Worm (Caenorhabditis elegans) whole organism, mixed stage, embryonic: Measurements from ENCODE around the gene odr-10.

Source experiments
- M03D4.4 ChIP-seq: sonication (generic microtip); optimal IDR thresholded peaks from 2 replicates; lab custom pipeline; 2017; ENCODE audit warnings: mild to moderate bottlenecking, missing genetic modification characterization, missing compliant biosample characterization
- bed-3 ChIP-seq: fragments of 200-800 bp; sonication (Bioruptor generic); optimal IDR thresholded peaks from 3 replicates; lab custom pipeline; 2018; ENCODE audit warnings: mild to moderate bottlenecking, missing genetic modification characterization, moderate library complexity, missing compliant biosample characterization
- blmp-1 ChIP-seq: fragments of 150-350 bp; optimal IDR thresholded peaks from 2 replicates; lab custom pipeline; 2014; ENCODE audit warnings: missing biosample characterization, missing genetic modification characterization
- ceh-39 ChIP-seq: fragments of 150-350 bp; optimal IDR thresholded peaks from 2 replicates; lab custom pipeline; 2014; ENCODE audit warnings: missing biosample characterization, missing genetic modification characterization
- ceh-43 ChIP-seq: fragments of 200-800 bp; sonication (Bioruptor generic); optimal IDR thresholded peaks from 2 replicates; lab custom pipeline; 2018; ENCODE audit warnings: mild to moderate bottlenecking, missing genetic modification characterization, moderate library complexity, missing compliant biosample characterization
- ceh-83 ChIP-seq: fragments of 200-800 bp; sonication (Bioruptor generic); optimal IDR thresholded peaks from 2 replicates; lab custom pipeline; 2018; ENCODE audit warnings: mild to moderate bottlenecking, missing genetic modification characterization, missing compliant biosample characterization
- ces-1 ChIP-seq: fragments of 150-350 bp; optimal IDR thresholded peaks from 2 replicates; lab custom pipeline; 2014; ENCODE audit warnings: missing biosample characterization, missing genetic modification reagents, missing genetic modification characterization
- cnd-1 ChIP-seq: fragments of 200-800 bp; sonication (Bioruptor generic); optimal IDR thresholded peaks from 2 replicates; lab custom pipeline; 2018; ENCODE audit warnings: mild to moderate bottlenecking, missing genetic modification characterization, missing compliant biosample characterization
- drap-1 ChIP-seq: fragments of 200-800 bp; sonication (Bioruptor generic); optimal IDR thresholded peaks from 3 replicates; lab custom pipeline; 2018; ENCODE audit warnings: mild to moderate bottlenecking, missing genetic modification characterization, missing compliant biosample characterization
- elt-1 ChIP-seq: sonication (generic microtip); optimal IDR thresholded peaks from 2 replicates; lab custom pipeline; 2017; ENCODE audit warnings: missing genetic modification characterization, mild to moderate bottlenecking, missing compliant biosample characterization, antibody characterized with exemption, moderate library complexity, borderline replicate concordance; ENCODE audit not compliant: insufficient read depth
- elt-3 ChIP-seq: fragments of 150-350 bp; optimal IDR thresholded peaks from 2 replicates; lab custom pipeline; 2014; ENCODE audit warnings: missing biosample characterization, missing genetic modification characterization
- flh-1 ChIP-seq: fragments of 200-800 bp; sonication (Bioruptor generic); optimal IDR thresholded peaks from 2 replicates; lab custom pipeline; 2018; ENCODE audit warnings: mild to moderate bottlenecking, missing genetic modification characterization, moderate library complexity, missing compliant biosample characterization
- ham-2 ChIP-seq: fragments of 200-800 bp; sonication (Bioruptor generic); optimal IDR thresholded peaks from 2 replicates; lab custom pipeline; 2018; ENCODE audit warnings: mild to moderate bottlenecking, missing genetic modification characterization, missing compliant biosample characterization
- lin-13 ChIP-seq: fragments of 150-350 bp; optimal IDR thresholded peaks from 2 replicates; lab custom pipeline; 2014; ENCODE audit warnings: missing biosample characterization, missing genetic modification characterization
- lin-32 ChIP-seq: fragments of 200-800 bp; sonication (Bioruptor generic); optimal IDR thresholded peaks from 2 replicates; lab custom pipeline; 2018; ENCODE audit warnings: mild to moderate bottlenecking, missing genetic modification characterization, missing compliant biosample characterization
- lsy-2 ChIP-seq: fragments of 150-350 bp; optimal IDR thresholded peaks from 2 replicates; lab custom pipeline; 2014; ENCODE audit warnings: missing biosample characterization, missing genetic modification characterization
- mab-5 ChIP-seq: fragments of 150-350 bp; optimal IDR thresholded peaks from 2 replicates; lab custom pipeline; 2014; ENCODE audit warnings: missing biosample characterization, missing genetic modification characterization
- mep-1 ChIP-seq: fragments of 150-350 bp; optimal IDR thresholded peaks from 2 replicates; lab custom pipeline; 2017; ENCODE audit warnings: missing biosample characterization, missing genetic modification reagents, missing genetic modification characterization, inconsistent platforms
- mls-2 ChIP-seq: sonication (generic microtip); optimal IDR thresholded peaks from 2 replicates; lab custom pipeline; 2016; ENCODE audit warnings: mild to moderate bottlenecking, missing genetic modification characterization, moderate library complexity, missing compliant biosample characterization
- nhr-12 ChIP-seq: fragments of 150-350 bp; optimal IDR thresholded peaks from 2 replicates; lab custom pipeline; 2014; ENCODE audit warnings: missing biosample characterization, missing genetic modification characterization
- nhr-2 ChIP-seq: fragments of 150-350 bp; optimal IDR thresholded peaks from 2 replicates; lab custom pipeline; 2014; ENCODE audit warnings: missing biosample characterization, missing genetic modification characterization
- nhr-237 ChIP-seq: fragments of 150-350 bp; optimal IDR thresholded peaks from 2 replicates; lab custom pipeline; 2014; ENCODE audit warnings: missing biosample characterization, missing genetic modification characterization
- nhr-28 ChIP-seq: fragments of 150-350 bp; optimal IDR thresholded peaks from 2 replicates; lab custom pipeline; 2014; ENCODE audit warnings: missing biosample characterization, missing genetic modification characterization
- nhr-76 ChIP-seq: sonication (generic microtip); optimal IDR thresholded peaks from 2 replicates; lab custom pipeline; 2017; ENCODE audit warnings: missing biosample characterization, missing genetic modification characterization
- pha-4 ChIP-seq: fragments of 150-350 bp; optimal IDR thresholded peaks from 2 replicates; lab custom pipeline; 2018; ENCODE audit warnings: missing biosample characterization, missing genetic modification reagents, missing genetic modification characterization
- sem-2 ChIP-seq: fragments of 200-800 bp; sonication (Bioruptor generic); optimal IDR thresholded peaks from 2 replicates; lab custom pipeline; 2018; ENCODE audit warnings: mild to moderate bottlenecking, missing genetic modification characterization, missing compliant biosample characterization
- snpc-4 ChIP-seq: fragments of 150-350 bp; optimal IDR thresholded peaks from 2 replicates; lab custom pipeline; 2014; ENCODE audit warnings: missing biosample characterization, missing genetic modification characterization
- sptf-1 ChIP-seq: sonication (generic microtip); optimal IDR thresholded peaks from 2 replicates; lab custom pipeline; 2017; ENCODE audit warnings: mild to moderate bottlenecking, missing genetic modification characterization, moderate library complexity, missing compliant biosample characterization
- tbx-8 ChIP-seq: fragments of 200-800 bp; sonication (Bioruptor generic); optimal IDR thresholded peaks from 2 replicates; lab custom pipeline; 2018; ENCODE audit warnings: mild to moderate bottlenecking, missing genetic modification characterization, moderate library complexity, missing compliant biosample characterization
- unc-120 ChIP-seq: sonication (generic microtip); optimal IDR thresholded peaks from 2 replicates; lab custom pipeline; 2017; ENCODE audit warnings: missing genetic modification characterization, missing compliant biosample characterization; ENCODE audit not compliant: poor library complexity, severe bottlenecking
- unc-39 ChIP-seq: fragments of 150-350 bp; optimal IDR thresholded peaks from 2 replicates; lab custom pipeline; 2014; ENCODE audit warnings: missing biosample characterization, missing genetic modification characterization
- unc-62 ChIP-seq: fragments of 150-350 bp; optimal IDR thresholded peaks from 2 replicates; lab custom pipeline; 2014; ENCODE audit warnings: missing biosample characterization, missing genetic modification reagents, missing genetic modification characterization
- zip-8 ChIP-seq: fragments of 150-350 bp; optimal IDR thresholded peaks from 2 replicates; lab custom pipeline; 2014; ENCODE audit warnings: missing biosample characterization, missing genetic modification characterization
- ztf-11 ChIP-seq: fragments of 150-350 bp; optimal IDR thresholded peaks from 2 replicates; lab custom pipeline; 2014; ENCODE audit warnings: missing biosample characterization, missing genetic modification characterization

Gene odr-10

ce11 chrX:6863032-6863431 is 2.7 kb downstream of the odr-10 start, which contains the start of gene nep-4:
Gene nep-4 (minus strand): TSS chrX:6863424.
- TF ChIP-seq nhr-28 (tag; lab: Kevin White, UChicago) = no peak
- no peak for TF ChIP-seq pha-4 (tag; lab: Kevin White, UChicago)
- no peak for TF ChIP-seq mls-2 (tag; lab: Kevin White, UChicago)
- TF ChIP-seq nhr-76 (tag; lab: Kevin White, UChicago) = no peak
- no peak for TF ChIP-seq unc-120 (tag; lab: Kevin White, UChicago)
- TF ChIP-seq mep-1 (tag; lab: Kevin White, UChicago) = no peak
- TF ChIP-seq zip-8 (tag; lab: Kevin White, UChicago) = no peak
- TF ChIP-seq ceh-43 (GFP tag; lab: Kevin White, UChicago) = no peak
- TF ChIP-seq mab-5 (tag; lab: Kevin White, UChicago) = no peak
- TF ChIP-seq nhr-237 = no peak
- no peak for TF ChIP-seq blmp-1 (tag; lab: Kevin White, UChicago)
- TF ChIP-seq snpc-4 (tag; lab: Kevin White, UChicago) = no peak
- no peak for TF ChIP-seq ces-1 (GFP tag; lab: Kevin White, UChicago)
- no peak for TF ChIP-seq elt-3
- no peak for TF ChIP-seq lin-13 (tag; lab: Kevin White, UChicago)
- no peak for TF ChIP-seq nhr-12
- no peak for TF ChIP-seq drap-1 (GFP tag; lab: Kevin White, UChicago)

DNA sequence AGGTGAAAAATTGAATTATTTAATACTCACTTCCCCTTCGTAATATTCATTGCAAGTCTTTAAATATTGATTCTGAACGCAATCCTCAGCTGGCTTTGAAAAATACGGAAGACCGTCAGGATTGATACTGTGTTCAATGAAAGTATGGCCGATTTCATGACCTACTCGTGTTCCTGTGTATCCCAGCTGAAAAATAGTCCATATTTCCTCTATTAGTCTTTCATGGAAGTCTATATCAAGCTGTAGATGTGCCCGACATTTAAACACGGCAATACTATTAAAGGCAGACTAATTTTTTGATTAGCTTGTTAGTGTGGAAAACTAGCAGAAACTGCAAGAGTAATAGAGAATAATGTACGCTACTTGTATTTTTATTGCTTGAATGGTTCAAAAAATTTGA is 4.2 kb downstream of the odr-10 start:
- TF ChIP-seq flh-1 (GFP tag; lab: Kevin White, UChicago) (no peak), unc-62 (no peak), elt-1 (tag; lab: Kevin White, UChicago) (no peak), nhr-2 (tag; lab: Kevin White, UChicago) (no peak), ceh-39 (tag; lab: Kevin White, UChicago) (no peak), unc-39 (tag; lab: Kevin White, UChicago) (no peak), tbx-8 (no peak), M03D4.4 (tag; lab: Kevin White, UChicago) (no peak), mab-5 (tag; lab: Kevin White, UChicago) (no peak), drap-1 (GFP tag; lab: Kevin White, UChicago) (no peak), mep-1 (tag; lab: Kevin White, UChicago) (no peak), pha-4 (tag; lab: Kevin White, UChicago) (no peak), nhr-28 (tag; lab: Kevin White, UChicago) (no peak), cnd-1 (tag; lab: Kevin White, UChicago) (no peak), ham-2 (GFP tag; lab: Kevin White, UChicago) (no peak), nhr-76 (tag; lab: Kevin White, UChicago) (no peak), snpc-4 (tag; lab: Kevin White, UChicago) (no peak)

DNA sequence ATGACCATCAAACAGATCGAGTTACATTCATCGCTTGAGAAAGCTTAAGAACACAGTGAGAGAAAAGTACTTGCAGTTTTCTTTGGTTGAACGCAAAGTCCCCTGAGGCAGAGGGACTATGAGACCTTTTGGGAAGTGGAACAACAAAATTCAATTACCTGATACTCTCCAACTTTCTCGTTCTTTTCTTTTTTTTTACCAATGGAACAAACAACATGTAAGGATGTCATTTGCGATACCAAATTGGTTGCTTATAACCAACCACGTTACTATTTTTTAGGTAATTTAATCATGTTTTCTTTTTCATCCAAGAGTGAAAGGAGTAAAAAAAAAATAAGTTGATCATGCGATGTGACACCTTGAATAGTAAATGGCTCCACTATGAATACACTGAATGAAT is 8.9 kb downstream of the odr-10 start:
- peak; percentile 67 for TF ChIP-seq ces-1 (GFP tag; lab: Kevin White, UChicago)
- TF ChIP-seq sem-2 (GFP tag; lab: Kevin White, UChicago) = no peak
- no peak for TF ChIP-seq sptf-1
- TF ChIP-seq snpc-4 (tag; lab: Kevin White, UChicago) = no peak

ce11 chrX:6853318-6853717 is 12.4 kb downstream of the odr-10 start, which contains the start of gene rig-3:
Gene rig-3 (plus strand): TSS chrX:6853618.
- TF ChIP-seq ceh-83 (GFP tag; lab: Kevin White, UChicago) (no peak), lin-32 (GFP tag; lab: Kevin White, UChicago) (no peak), unc-120 (tag; lab: Kevin White, UChicago) (no peak), ceh-39 (tag; lab: Kevin White, UChicago) (no peak), lin-13 (tag; lab: Kevin White, UChicago) (no peak), ham-2 (GFP tag; lab: Kevin White, UChicago) (no peak), bed-3 (GFP tag; lab: Kevin White, UChicago) (no peak), nhr-12 (no peak), unc-62 (no peak), ztf-11 (tag; lab: Kevin White, UChicago) (no peak), zip-8 (tag; lab: Kevin White, UChicago) (no peak), cnd-1 (tag; lab: Kevin White, UChicago) (no peak), sptf-1 (no peak), lsy-2 (tag; lab: Kevin White, UChicago) (no peak), blmp-1 (tag; lab: Kevin White, UChicago) (no peak), drap-1 (GFP tag; lab: Kevin White, UChicago) (no peak), nhr-28 (tag; lab: Kevin White, UChicago) (no peak), nhr-2 (tag; lab: Kevin White, UChicago) (no peak), ces-1 (GFP tag; lab: Kevin White, UChicago) (no peak)
